Fruit fly (Drosophila melanogaster) whole organism: ENCODE results near the gene alt.

Source experiments
- CG8478 ChIP-seq: fragments of >200 bp; optimal IDR thresholded peaks from 2 replicates; lab custom pipeline; 2018; ENCODE audit warnings: inconsistent platforms
- Dll ChIP-seq: fragments of >200 bp; optimal IDR thresholded peaks from 2 replicates; lab custom pipeline; 2017
- EcR ChIP-seq, 2 experiments: fragments of >200 bp; optimal IDR thresholded peaks; 2 replicates each; lab custom pipeline; 2017; ENCODE audit warnings: missing biosample characterization in 2 of 2, missing genetic modification characterization in 2 of 2, missing genetic modification reagents in 2 of 2
- pan ChIP-seq: fragments of >200 bp; optimal IDR thresholded peaks from 2 replicates; lab custom pipeline; 2017
- psq ChIP-seq: fragments of >200 bp; optimal IDR thresholded peaks from 2 replicates; lab custom pipeline; 2017
- usp ChIP-seq: fragments of >200 bp; optimal IDR thresholded peaks from 2 replicates; lab custom pipeline; 2017; ENCODE audit warnings: missing biosample characterization, missing genetic modification characterization, mixed read lengths

- no peak for TF ChIP-seq psq (lab: Kevin White, UChicago)
- TF ChIP-seq usp (GFP tag; lab: Kevin White, UChicago), result no peak
- TF ChIP-seq CG8478 (lab: Kevin White, UChicago), result no peak
- no peak for TF ChIP-seq EcR (GFP tag; optimal IDR thresholded peaks at IDR 0.05; lab: Kevin White, UChicago)
- TF ChIP-seq pan (lab: Kevin White, UChicago), result no peak
- TF ChIP-seq Dll (lab: Kevin White, UChicago), result no peak
These were observed 57.3 kb downstream of the alt start, which contains the start of gene AttD for dm6 chr3R:17624968-17625367.
